Fruit fly (Drosophila melanogaster) whole organism, embryonic: Measurements from ENCODE around the gene CG15141.

Experiments
- CG10431 ChIP-seq: fragments of 200-800 bp; sonication (Bioruptor generic); optimal IDR thresholded peaks from 3 replicates; lab custom pipeline; 2018; ENCODE audit warnings: missing biosample characterization, mild to moderate bottlenecking, missing genetic modification characterization
- CG10654 ChIP-seq: fragments of 200-800 bp; sonication (Bioruptor generic); optimal IDR thresholded peaks from 2 replicates; lab custom pipeline; 2016; ENCODE audit warnings: missing biosample characterization, missing genetic modification characterization
- CG11723 ChIP-seq: fragments of 200-800 bp; sonication (Bioruptor generic); optimal IDR thresholded peaks from 2 replicates; lab custom pipeline; 2017; ENCODE audit warnings: missing biosample characterization, mild to moderate bottlenecking, missing genetic modification characterization
- CG12769 ChIP-seq: fragments of 200-800 bp; sonication (Bioruptor generic); optimal IDR thresholded peaks from 2 replicates; lab custom pipeline; 2019; ENCODE audit warnings: missing biosample characterization, mild to moderate bottlenecking, missing genetic modification characterization, moderate library complexity
- CG13287 ChIP-seq: fragments of 200-800 bp; sonication (Bioruptor generic); IDR thresholded peaks from 2 replicates; pipeline ENCODE4 v1.3.6; 2022; ENCODE audit warnings: missing biosample characterization, missing genetic modification characterization; ENCODE audit not compliant: partially characterized antibody
- CG15696 ChIP-seq: fragments of 200-800 bp; sonication (Bioruptor generic); optimal IDR thresholded peaks from 2 replicates; lab custom pipeline; 2019; ENCODE audit warnings: missing biosample characterization, mild to moderate bottlenecking, missing genetic modification characterization, moderate library complexity
- CG16813 ChIP-seq: fragments of 200-800 bp; sonication (Bioruptor generic); IDR thresholded peaks from 3 replicates; pipeline ENCODE4 v1.3.6; 2022; ENCODE audit warnings: missing biosample characterization, missing genetic modification characterization; ENCODE audit not compliant: partially characterized antibody
- CG17802 ChIP-seq: fragments of 200-800 bp; sonication (Bioruptor generic); optimal IDR thresholded peaks from 2 replicates; lab custom pipeline; 2018; ENCODE audit warnings: missing biosample characterization, mild to moderate bottlenecking, missing genetic modification characterization, moderate library complexity
- CG18764 ChIP-seq: fragments of 200-800 bp; sonication (Bioruptor generic); optimal IDR thresholded peaks from 3 replicates; lab custom pipeline; 2016; ENCODE audit warnings: missing biosample characterization, missing genetic modification characterization
- CG2199 ChIP-seq: fragments of 200-800 bp; sonication (Bioruptor generic); IDR thresholded peaks from 3 replicates; pipeline ENCODE4 v1.3.6; 2022; ENCODE audit warnings: missing biosample characterization, missing genetic modification characterization
- CG2712 ChIP-seq: fragments of 200-800 bp; optimal IDR thresholded peaks from 3 replicates; lab custom pipeline; 2019; ENCODE audit warnings: missing biosample characterization, mild to moderate bottlenecking, missing genetic modification characterization, moderate library complexity
- CG31224 ChIP-seq: fragments of 200-800 bp; sonication (Bioruptor generic); IDR thresholded peaks from 2 replicates; pipeline ENCODE4 v1.3.6; 2022; ENCODE audit warnings: missing biosample characterization, missing genetic modification characterization
- CG33213 ChIP-seq: fragments of 200-800 bp; sonication (Bioruptor generic); optimal IDR thresholded peaks from 3 replicates; lab custom pipeline; 2016; ENCODE audit warnings: missing biosample characterization, missing genetic modification characterization
- CG34422 ChIP-seq: fragments of 200-800 bp; sonication (Bioruptor generic); IDR thresholded peaks from 3 replicates; pipeline ENCODE4 v1.3.6; 2022; ENCODE audit warnings: missing biosample characterization, missing genetic modification characterization
- CG3726 ChIP-seq: fragments of 200-800 bp; sonication (Bioruptor generic); IDR thresholded peaks from 3 replicates; pipeline ENCODE4, ENCODE4 v1.3.6; 2022; ENCODE audit warnings: missing biosample characterization, missing genetic modification characterization
- CG3838 ChIP-seq: fragments of 200-800 bp; sonication (Bioruptor generic); optimal IDR thresholded peaks from 3 replicates; lab custom pipeline; 2016; ENCODE audit warnings: missing biosample characterization, missing genetic modification characterization
- CG43689 ChIP-seq: fragments of 200-800 bp; sonication (Bioruptor generic); IDR thresholded peaks from 2 replicates; pipeline ENCODE4 v1.3.6; 2022; ENCODE audit warnings: missing biosample characterization, missing genetic modification characterization
- CG6654 ChIP-seq: fragments of 200-800 bp; sonication (Bioruptor generic); optimal IDR thresholded peaks from 2 replicates; lab custom pipeline; 2017; ENCODE audit warnings: missing biosample characterization, mild to moderate bottlenecking, missing genetic modification characterization
- CG8388 ChIP-seq: fragments of 200-800 bp; sonication (Bioruptor generic); optimal IDR thresholded peaks from 2 replicates; lab custom pipeline; 2019; ENCODE audit warnings: missing biosample characterization, mild to moderate bottlenecking, missing genetic modification characterization, moderate library complexity
- CG8765 ChIP-seq: fragments of 200-800 bp; sonication (Bioruptor generic); IDR thresholded peaks from 2 replicates; pipeline ENCODE4 v1.3.6; 2022; ENCODE audit warnings: missing biosample characterization, missing genetic modification characterization
- Camta ChIP-seq: fragments of 200-800 bp; sonication (Bioruptor generic); optimal IDR thresholded peaks from 2 replicates; lab custom pipeline; 2016; ENCODE audit warnings: missing biosample characterization, missing genetic modification characterization
- Chrac-16 ChIP-seq: fragments of 200-800 bp; sonication (Bioruptor generic); optimal IDR thresholded peaks from 3 replicates; lab custom pipeline; 2016; ENCODE audit warnings: missing biosample characterization, missing genetic modification characterization
- CrebB ChIP-seq: fragments of 200-800 bp; sonication (Bioruptor generic); optimal IDR thresholded peaks from 3 replicates; lab custom pipeline; 2018; ENCODE audit warnings: missing biosample characterization, mild to moderate bottlenecking, missing genetic modification characterization
- D ChIP-seq, 2 experiments: fragments of 200-800 bp in 1 of 2; fragments of >200 bp in 1 of 2; sonication (Bioruptor generic) in 1 of 2; optimal IDR thresholded peaks; 2 replicates in 1 of 2; 3 replicates in 1 of 2; lab custom pipeline; 2017; ENCODE audit warnings: mild to moderate bottlenecking in 1 of 2, missing biosample characterization in 1 of 2, missing genetic modification characterization in 1 of 2, missing genetic modification reagents in 1 of 2
- E2f1 ChIP-seq: fragments of 200-800 bp; sonication (Bioruptor generic); IDR thresholded peaks from 2 replicates; pipeline ENCODE4 v1.3.6; 2022; ENCODE audit warnings: missing biosample characterization, missing genetic modification characterization
- Fer3 ChIP-seq: fragments of 200-800 bp; sonication (Bioruptor generic); optimal IDR thresholded peaks from 2 replicates; lab custom pipeline; 2018; ENCODE audit warnings: missing biosample characterization, mild to moderate bottlenecking, missing genetic modification characterization, moderate library complexity
- Hmx ChIP-seq: fragments of 200-800 bp; sonication (Bioruptor generic); optimal IDR thresholded peaks from 2 replicates; lab custom pipeline; 2016; ENCODE audit warnings: missing biosample characterization, missing genetic modification characterization
- Jarid2 ChIP-seq: fragments of 200-800 bp; sonication (Bioruptor generic); optimal IDR thresholded peaks from 3 replicates; lab custom pipeline; 2017; ENCODE audit warnings: mild to moderate bottlenecking, missing biosample characterization, missing genetic modification reagents, missing genetic modification characterization
- Lim3 ChIP-seq: fragments of 200-800 bp; sonication (Bioruptor generic); IDR thresholded peaks from 2 replicates; pipeline ENCODE4 v1.3.6; 2022; ENCODE audit warnings: missing biosample characterization, missing genetic modification characterization
- NC2β ChIP-seq: fragments of 200-800 bp; sonication (Bioruptor generic); optimal IDR thresholded peaks from 2 replicates; lab custom pipeline; 2016; ENCODE audit warnings: missing biosample characterization, missing genetic modification characterization
- Neu2 ChIP-seq: fragments of 200-800 bp; sonication (Bioruptor generic); optimal IDR thresholded peaks from 3 replicates; lab custom pipeline; 2016; ENCODE audit warnings: missing biosample characterization, missing genetic modification characterization, borderline replicate concordance
- al ChIP-seq: fragments of 200-800 bp; sonication (Bioruptor generic); IDR thresholded peaks from 2 replicates; pipeline ENCODE4 v1.3.6; 2022; ENCODE audit warnings: missing biosample characterization, missing genetic modification characterization
- bcd ChIP-seq: fragments of 200-800 bp; sonication (Bioruptor generic); optimal IDR thresholded peaks from 2 replicates; lab custom pipeline; 2017; ENCODE audit warnings: missing biosample characterization, mild to moderate bottlenecking, missing genetic modification characterization
- btn ChIP-seq: fragments of 200-800 bp; sonication (Bioruptor generic); optimal IDR thresholded peaks from 2 replicates; lab custom pipeline; 2016; ENCODE audit warnings: missing biosample characterization, missing genetic modification characterization
- crc ChIP-seq: fragments of 200-800 bp; sonication (Bioruptor generic); optimal IDR thresholded peaks from 2 replicates; lab custom pipeline; 2016; ENCODE audit warnings: missing biosample characterization, missing genetic modification characterization
- da ChIP-seq: fragments of 200-800 bp; sonication (Bioruptor generic); optimal IDR thresholded peaks from 2 replicates; lab custom pipeline; 2016; ENCODE audit warnings: missing biosample characterization, missing genetic modification characterization
- disco-r ChIP-seq: fragments of 200-800 bp; sonication (Bioruptor generic); optimal IDR thresholded peaks from 2 replicates; lab custom pipeline; 2016; ENCODE audit warnings: missing biosample characterization, missing genetic modification characterization
- dysf ChIP-seq: fragments of 200-800 bp; sonication (Bioruptor generic); IDR thresholded peaks from 3 replicates; pipeline ENCODE4 v1.3.6; 2022; ENCODE audit warnings: missing biosample characterization, missing genetic modification characterization
- gcm ChIP-seq: fragments of 200-800 bp; sonication (Bioruptor generic); optimal IDR thresholded peaks from 2 replicates; lab custom pipeline; 2019; ENCODE audit warnings: missing biosample characterization, mild to moderate bottlenecking, missing genetic modification characterization, moderate library complexity
- hth ChIP-seq: fragments of >200 bp; optimal IDR thresholded peaks from 2 replicates; lab custom pipeline; 2017; ENCODE audit warnings: inconsistent platforms
- inv ChIP-seq: fragments of 200-800 bp; sonication (Bioruptor generic); IDR thresholded peaks from 2 replicates; pipeline ENCODE4 v1.3.6; 2022; ENCODE audit warnings: missing biosample characterization, missing genetic modification characterization; ENCODE audit not compliant: partially characterized antibody
- mld ChIP-seq: fragments of 200-800 bp; sonication (Bioruptor generic); IDR thresholded peaks from 3 replicates; pipeline ENCODE4 v1.3.6; 2022; ENCODE audit warnings: missing biosample characterization, missing genetic modification characterization; ENCODE audit not compliant: partially characterized antibody
- nerfin-2 ChIP-seq: fragments of 200-800 bp; sonication (Bioruptor generic); IDR thresholded peaks from 2 replicates; pipeline ENCODE4 v1.3.6; 2022; ENCODE audit warnings: missing biosample characterization, missing genetic modification characterization; ENCODE audit not compliant: partially characterized antibody
- odd ChIP-seq: fragments of 200-800 bp; sonication (Bioruptor generic); optimal IDR thresholded peaks from 2 replicates; lab custom pipeline; 2017; ENCODE audit warnings: missing biosample characterization, mild to moderate bottlenecking, missing genetic modification characterization
- pros ChIP-seq: fragments of 200-800 bp; sonication (Bioruptor generic); optimal IDR thresholded peaks from 3 replicates; lab custom pipeline; 2019; ENCODE audit warnings: missing biosample characterization, mild to moderate bottlenecking, missing genetic modification characterization, moderate library complexity
- pum ChIP-seq: fragments of 200-800 bp; sonication (Bioruptor generic); optimal IDR thresholded peaks from 2 replicates; lab custom pipeline; 2016; ENCODE audit warnings: missing biosample characterization, missing genetic modification characterization
- sim ChIP-seq: fragments of 200-800 bp; sonication (Bioruptor generic); IDR thresholded peaks from 2 replicates; pipeline ENCODE4 v1.3.6; 2022; ENCODE audit warnings: missing biosample characterization, missing genetic modification characterization
- sug ChIP-seq: fragments of 200-800 bp; optimal IDR thresholded peaks from 2 replicates; lab custom pipeline; 2019; ENCODE audit warnings: missing biosample characterization, mild to moderate bottlenecking, missing genetic modification characterization, moderate library complexity
- tx ChIP-seq: fragments of 200-800 bp; sonication (Bioruptor generic); optimal IDR thresholded peaks from 2 replicates; lab custom pipeline; 2016; ENCODE audit warnings: missing biosample characterization, missing genetic modification characterization

The CG15141 gene

dm6 chr2L:17429788-17430587 is 19.5 kb downstream of the CG15141 start (continued):
- TF ChIP-seq mld (GFP tag; lab: Robert Waterston, UW): no peak
- peak; percentile 89 for TF ChIP-seq CG18764
- peak; percentile 80 for TF ChIP-seq CG17802 (tag; lab: Kevin White, UChicago)
- peak; percentile 88 for TF ChIP-seq CG12769 (tag; lab: Kevin White, UChicago)
- TF ChIP-seq CG2712 (tag; lab: Kevin White, UChicago): peak; percentile 99
- TF ChIP-seq CG10431 (GFP tag; lab: Kevin White, UChicago): peak; percentile 66
- no peak for TF ChIP-seq hth (lab: Kevin White, UChicago)
- peak; percentile 91 for TF ChIP-seq odd (GFP tag; lab: Kevin White, UChicago)
- TF ChIP-seq Jarid2: peak; percentile 85
- TF ChIP-seq E2f1: peak; percentile 94
- peak; percentile 87 for TF ChIP-seq CrebB (tag; lab: Kevin White, UChicago)
- no peak for TF ChIP-seq D (optimal IDR thresholded peaks at IDR 0.05; lab: Kevin White, UChicago)
- peak; percentile 96 for TF ChIP-seq D (GFP tag; optimal IDR thresholded peaks at IDR 0.05; lab: Kevin White, UChicago)
- TF ChIP-seq gcm (GFP tag; lab: Kevin White, UChicago): peak; percentile 97
- peak; percentile 80 for TF ChIP-seq CG31224
- TF ChIP-seq Hmx (GFP tag; lab: Kevin White, UChicago): peak; percentile 48
- TF ChIP-seq CG10654: peak; percentile 95
- TF ChIP-seq btn (GFP tag; lab: Kevin White, UChicago): no peak
- TF ChIP-seq Camta: peak; percentile 49
- TF ChIP-seq CG13287 (GFP tag; lab: Robert Waterston, UW): peak; percentile 12; the same call in 1 of the 2 replicates
- TF ChIP-seq crc (GFP tag; lab: Kevin White, UChicago): peak; percentile 9
- TF ChIP-seq al (GFP tag; lab: Robert Waterston, UW): peak; percentile 65
- peak; percentile 74 for TF ChIP-seq CG15696
- peak; percentile 57 for TF ChIP-seq pros (GFP tag; lab: Kevin White, UChicago)
- TF ChIP-seq pum (GFP tag; lab: Kevin White, UChicago): peak; percentile 52
- no peak for TF ChIP-seq CG16813 (GFP tag; lab: Robert Waterston, UW)
- TF ChIP-seq dysf (GFP tag; lab: Robert Waterston, UW): peak; percentile 88
- TF ChIP-seq NC2β (GFP tag; lab: Kevin White, UChicago): peak; percentile 34
- TF ChIP-seq nerfin-2: no peak
- TF ChIP-seq CG43689 (GFP tag; lab: Robert Waterston, UW): peak; percentile 87
- peak; percentile 82 for TF ChIP-seq sug (tag; lab: Kevin White, UChicago)
- TF ChIP-seq sim (GFP tag; lab: Robert Waterston, UW): no peak
- peak; percentile 85 for TF ChIP-seq CG6654 (GFP tag; lab: Kevin White, UChicago)
- peak; percentile 91 for TF ChIP-seq CG3726
- peak; percentile 47 for TF ChIP-seq CG3838 (GFP tag; lab: Kevin White, UChicago)
- TF ChIP-seq CG8388 (GFP tag; lab: Kevin White, UChicago): peak; percentile 49
- peak; percentile 96 for TF ChIP-seq CG34422 (GFP tag; lab: Robert Waterston, UW)
- TF ChIP-seq Lim3 (GFP tag; lab: Robert Waterston, UW): peak; percentile 83
- TF ChIP-seq tx (GFP tag; lab: Kevin White, UChicago): peak; percentile 39
- no peak for TF ChIP-seq CG33213 (GFP tag; lab: Kevin White, UChicago)
- no peak for TF ChIP-seq da
- peak; percentile 94 for TF ChIP-seq bcd (GFP tag; lab: Kevin White, UChicago)
- peak; percentile 26 for TF ChIP-seq disco-r (GFP tag; lab: Kevin White, UChicago)
- peak; percentile 88 for TF ChIP-seq Chrac-16 (GFP tag; lab: Kevin White, UChicago)
- no peak for TF ChIP-seq CG8765
- no peak for TF ChIP-seq inv (GFP tag; lab: Robert Waterston, UW)
- TF ChIP-seq Fer3 (tag; lab: Kevin White, UChicago): peak; percentile 95
- peak; percentile 86 for TF ChIP-seq CG11723 (GFP tag; lab: Kevin White, UChicago)
- no peak for TF ChIP-seq Neu2
- TF ChIP-seq CG2199 (GFP tag; lab: Robert Waterston, UW): peak; percentile 16; the same call in 1 of the 3 replicates
